Worm (Caenorhabditis elegans) whole organism, young adult: ENCODE measurements around the gene rpac-19.

Experiments
- B0035.1 ChIP-seq: sonication (generic microtip); optimal IDR thresholded peaks from 2 replicates; lab custom pipeline; 2016; ENCODE audit warnings: missing genetic modification characterization, mild to moderate bottlenecking, missing compliant biosample characterization, missing genotype, missing genetic modification reagents
- B0261.1 ChIP-seq: sonication (generic microtip); optimal IDR thresholded peaks from 2 replicates; lab custom pipeline; 2016; ENCODE audit warnings: mild to moderate bottlenecking, missing genetic modification characterization, moderate library complexity, missing compliant biosample characterization
- B0336.3 ChIP-seq: fragments of 200-800 bp; sonication (Bioruptor generic); IDR thresholded peaks from 2 replicates; pipeline ENCODE4 v1.3.6; 2022; ENCODE audit warnings: missing genetic modification characterization, missing compliant biosample characterization
- F22D6.2 ChIP-seq: sonication (generic microtip); optimal IDR thresholded peaks from 2 replicates; lab custom pipeline; 2016; ENCODE audit warnings: mild to moderate bottlenecking, missing genetic modification characterization, missing compliant biosample characterization
- F37B4.10 ChIP-seq: fragments of 200-800 bp; sonication (Bioruptor generic); IDR thresholded peaks from 2 replicates; pipeline ENCODE4 v1.3.6; 2022; ENCODE audit warnings: missing genetic modification characterization, missing compliant biosample characterization
- F52B5.7 ChIP-seq: sonication (generic microtip); optimal IDR thresholded peaks from 2 replicates; lab custom pipeline; 2016; ENCODE audit warnings: mild to moderate bottlenecking, missing genetic modification characterization, missing compliant biosample characterization
- F57C9.4 ChIP-seq: sonication (generic microtip); optimal IDR thresholded peaks from 2 replicates; lab custom pipeline; 2017; ENCODE audit warnings: mild to moderate bottlenecking, missing genetic modification characterization, missing compliant biosample characterization
- K11D2.4 ChIP-seq: fragments of 200-800 bp; sonication (Bioruptor generic); IDR thresholded peaks from 2 replicates; pipeline ENCODE4 v1.3.6; 2022; ENCODE audit warnings: missing genetic modification reagents, missing genetic modification characterization, missing compliant biosample characterization
- K12H6.12 ChIP-seq: fragments of 200-800 bp; sonication (Bioruptor generic); optimal IDR thresholded peaks from 2 replicates; lab custom pipeline; 2018; ENCODE audit warnings: mild to moderate bottlenecking, missing genetic modification characterization, missing compliant biosample characterization
- T07F8.4 ChIP-seq: sonication (generic microtip); optimal IDR thresholded peaks from 2 replicates; lab custom pipeline; 2016; ENCODE audit warnings: mild to moderate bottlenecking, missing genetic modification characterization, moderate library complexity, missing compliant biosample characterization
- Y53G8AR.9 ChIP-seq: fragments of 200-800 bp; sonication (Bioruptor generic); conservative IDR thresholded peaks from 2 replicates; pipeline ENCODE4 v1.3.6; 2022; ENCODE audit warnings: missing genetic modification reagents, missing genetic modification characterization, missing compliant biosample characterization
- Y56A3A.18 ChIP-seq: fragments of 200-800 bp; sonication (Bioruptor generic); IDR thresholded peaks from 2 replicates; pipeline ENCODE4 v1.3.6; 2022; ENCODE audit warnings: missing genetic modification reagents, missing genetic modification characterization, missing compliant biosample characterization
- Y67H2A.10 ChIP-seq: fragments of 200-800 bp; sonication (Bioruptor generic); conservative IDR thresholded peaks from 2 replicates; pipeline ENCODE4 v1.3.6; 2022; ENCODE audit warnings: missing genetic modification reagents, missing genetic modification characterization, missing compliant biosample characterization
- Y79H2A.3 ChIP-seq: fragments of 200-800 bp; sonication (Bioruptor generic); conservative IDR thresholded peaks from 2 replicates; pipeline ENCODE4 v1.3.6; 2022; ENCODE audit warnings: missing genetic modification reagents, missing genetic modification characterization, missing compliant biosample characterization
- Y95B8A.8 ChIP-seq: fragments of 200-800 bp; sonication (Bioruptor generic); IDR thresholded peaks from 2 replicates; pipeline ENCODE4 v1.3.6; 2022; ENCODE audit warnings: missing genetic modification reagents, missing genetic modification characterization, missing compliant biosample characterization
- ZK185.1 ChIP-seq: sonication (generic microtip); optimal IDR thresholded peaks from 2 replicates; lab custom pipeline; 2016; ENCODE audit warnings: mild to moderate bottlenecking, missing genetic modification characterization, missing compliant biosample characterization; ENCODE audit not compliant: poor library complexity, severe bottlenecking
- aptf-3 ChIP-seq: fragments of 200-800 bp; sonication (Bioruptor generic); IDR thresholded peaks from 2 replicates; pipeline ENCODE4 v1.3.6; 2022; ENCODE audit warnings: missing genetic modification characterization, missing compliant biosample characterization
- bed-2 ChIP-seq: fragments of 200-800 bp; sonication (Bioruptor generic); IDR thresholded peaks from 2 replicates; pipeline ENCODE4 v1.3.6; 2022; ENCODE audit warnings: missing genetic modification reagents, missing genetic modification characterization, missing compliant biosample characterization
- cebp-1 ChIP-seq, 2 experiments: fragments of 200-800 bp in 1 of 2; sonication (Bioruptor generic) in 1 of 2; sonication (generic microtip) in 1 of 2; IDR thresholded peaks in 1 of 2; optimal IDR thresholded peaks in 1 of 2; 2 replicates each; pipeline versions ENCODE4 v1.3.6 to Lab custom; 2017 to 2022; ENCODE audit warnings: missing compliant biosample characterization in 2 of 2, missing genetic modification characterization in 2 of 2, mild to moderate bottlenecking in 1 of 2, missing genetic modification reagents in 1 of 2, moderate library complexity in 1 of 2
- cebp-2 ChIP-seq: fragments of 200-800 bp; sonication (Bioruptor generic); IDR thresholded peaks from 2 replicates; pipeline ENCODE4 v1.3.6; 2022; ENCODE audit warnings: missing genetic modification characterization, missing compliant biosample characterization
- ceh-27 ChIP-seq: fragments of 200-800 bp; sonication (Bioruptor generic); optimal IDR thresholded peaks from 2 replicates; lab custom pipeline; 2018; ENCODE audit warnings: mild to moderate bottlenecking, missing genetic modification characterization, moderate library complexity, missing compliant biosample characterization
- ceh-40 ChIP-seq: fragments of 200-800 bp; sonication (Bioruptor generic); IDR thresholded peaks from 2 replicates; pipeline ENCODE4 v1.3.6; 2022; ENCODE audit warnings: missing genetic modification characterization, missing compliant biosample characterization
- chd-7 ChIP-seq: sonication (generic microtip); optimal IDR thresholded peaks from 2 replicates; lab custom pipeline; 2016; ENCODE audit warnings: mild to moderate bottlenecking, missing genetic modification characterization, moderate library complexity, missing compliant biosample characterization
- dpl-1 ChIP-seq: fragments of 150-350 bp; optimal IDR thresholded peaks from 2 replicates; lab custom pipeline; 2014; ENCODE audit warnings: missing biosample characterization, missing genetic modification reagents, missing genetic modification characterization
- hrde-1 ChIP-seq: sonication (generic microtip); optimal IDR thresholded peaks from 2 replicates; lab custom pipeline; 2016; ENCODE audit warnings: missing genetic modification characterization, mild to moderate bottlenecking, missing compliant biosample characterization, moderate library complexity, missing genotype, missing genetic modification reagents, borderline replicate concordance
- let-526 ChIP-seq: fragments of 200-800 bp; sonication (Bioruptor generic); IDR thresholded peaks from 2 replicates; pipeline ENCODE4 v1.3.6; 2022; ENCODE audit warnings: missing genetic modification reagents, missing genetic modification characterization, missing compliant biosample characterization
- lin-40 ChIP-seq: sonication (generic microtip); optimal IDR thresholded peaks from 2 replicates; lab custom pipeline; 2016; ENCODE audit warnings: missing genetic modification characterization, mild to moderate bottlenecking, missing compliant biosample characterization, missing genotype, missing genetic modification reagents
- lir-1 ChIP-seq: fragments of 200-800 bp; sonication (Bioruptor generic); conservative IDR thresholded peaks from 2 replicates; pipeline ENCODE4 v1.3.6; 2022; ENCODE audit warnings: missing genetic modification reagents, missing genetic modification characterization, missing compliant biosample characterization
- madf-3 ChIP-seq: fragments of 200-800 bp; sonication (Bioruptor generic); IDR thresholded peaks from 2 replicates; pipeline ENCODE4 v1.3.6; 2022; ENCODE audit warnings: missing genetic modification reagents, missing genetic modification characterization, missing compliant biosample characterization
- madf-8 ChIP-seq: fragments of 200-800 bp; sonication (Bioruptor generic); conservative IDR thresholded peaks from 2 replicates; pipeline ENCODE4 v1.3.6; 2022; ENCODE audit warnings: missing genetic modification reagents, missing genetic modification characterization, missing compliant biosample characterization
- rcor-1 ChIP-seq: fragments of 200-800 bp; sonication (Bioruptor generic); IDR thresholded peaks from 2 replicates; pipeline ENCODE4 v1.3.6; 2022; ENCODE audit warnings: missing genetic modification reagents, missing genetic modification characterization, missing compliant biosample characterization
- unc-62 ChIP-seq: fragments of 150-350 bp; optimal IDR thresholded peaks from 2 replicates; lab custom pipeline; 2014; ENCODE audit warnings: missing biosample characterization, missing genetic modification reagents, missing genetic modification characterization
- ztf-18 ChIP-seq: sonication (generic microtip); optimal IDR thresholded peaks from 2 replicates; lab custom pipeline; 2016; ENCODE audit warnings: missing genotype, mild to moderate bottlenecking, missing genetic modification characterization, missing compliant biosample characterization
- ztf-26 ChIP-seq: sonication (generic microtip); optimal IDR thresholded peaks from 2 replicates; lab custom pipeline; 2017; ENCODE audit warnings: missing genetic modification characterization, missing compliant biosample characterization
- ztf-28 ChIP-seq: fragments of 200-800 bp; sonication (Bioruptor generic); IDR thresholded peaks from 2 replicates; pipeline ENCODE4 v1.3.6; 2022; ENCODE audit warnings: missing genetic modification reagents, missing genetic modification characterization, missing compliant biosample characterization
- ztf-3 ChIP-seq: fragments of 200-800 bp; sonication (Bioruptor generic); optimal IDR thresholded peaks from 2 replicates; lab custom pipeline; 2018; ENCODE audit warnings: mild to moderate bottlenecking, missing genetic modification characterization, missing compliant biosample characterization

rpac-19 gene

DNA sequence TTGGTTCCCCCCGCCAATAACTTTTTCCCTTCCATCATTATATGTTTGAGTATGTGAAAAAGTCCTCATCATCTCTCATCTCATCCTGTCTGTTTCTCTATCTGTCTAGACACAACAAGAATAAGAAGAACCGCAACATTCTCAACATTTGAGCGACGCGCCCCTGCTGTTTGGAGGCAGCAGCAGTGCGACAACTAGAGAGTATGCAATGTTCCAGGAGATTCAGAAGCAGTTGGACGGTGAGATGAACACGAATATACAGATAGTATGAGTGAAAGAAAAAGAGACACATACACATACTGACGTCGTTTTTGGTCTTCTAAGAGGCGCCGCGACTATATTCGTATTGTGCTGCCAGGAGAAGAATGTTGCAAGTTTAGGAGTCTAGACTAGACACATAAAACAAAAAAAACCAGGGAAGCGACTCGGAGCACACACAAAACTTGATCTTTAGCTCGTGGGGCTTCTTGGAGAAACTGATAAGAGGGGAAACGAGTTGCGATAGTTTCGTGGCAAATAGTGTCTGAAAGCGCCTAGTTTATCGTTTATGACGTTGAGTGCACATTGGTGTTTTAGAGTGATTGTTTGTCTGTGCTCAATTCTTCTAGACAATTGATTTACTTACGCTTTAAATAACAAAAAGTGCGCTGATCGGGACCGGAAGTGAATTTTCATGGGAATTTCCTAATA, 36.0 kb upstream of the rpac-19 start (continued):
- TF ChIP-seq Y53G8AR.9 (GFP tag; lab: Robert Waterston, UW) = no peak
- TF ChIP-seq Y56A3A.18 = no peak
- no peak for TF ChIP-seq dpl-1 (GFP tag; lab: Kevin White, UChicago)
- peak; percentile 42 for TF ChIP-seq ztf-26 (tag; lab: Kevin White, UChicago)
- TF ChIP-seq F22D6.2 (tag; lab: Kevin White, UChicago) = no peak
- no peak for TF ChIP-seq aptf-3 (GFP tag; lab: Robert Waterston, UW)
- no peak for TF ChIP-seq madf-8 (GFP tag; lab: Robert Waterston, UW)
- no peak for TF ChIP-seq B0261.1 (tag; lab: Kevin White, UChicago)
- TF ChIP-seq Y67H2A.10 (GFP tag; lab: Robert Waterston, UW) = no peak
- TF ChIP-seq rcor-1 = no peak
- 0 out of 2 replicates have a peak, but pooled peaks have one; percentile 27 for TF ChIP-seq K11D2.4 (GFP tag; lab: Robert Waterston, UW)
- TF ChIP-seq B0336.3 (GFP tag; lab: Robert Waterston, UW) = no peak
- TF ChIP-seq lin-40 (tag; lab: Kevin White, UChicago) = peak; percentile 44
- TF ChIP-seq lir-1 (GFP tag; lab: Robert Waterston, UW) = no peak
- TF ChIP-seq ceh-40 = no peak
- no peak for TF ChIP-seq hrde-1 (tag; lab: Kevin White, UChicago)
- peak; percentile 26 for TF ChIP-seq ZK185.1
- peak; percentile 69 for TF ChIP-seq ceh-27
- no peak for TF ChIP-seq chd-7 (tag; lab: Kevin White, UChicago)
- TF ChIP-seq F52B5.7 (tag; lab: Kevin White, UChicago) = no peak
- TF ChIP-seq unc-62 (GFP tag; lab: Kevin White, UChicago) = no peak
- TF ChIP-seq T07F8.4 (tag; lab: Kevin White, UChicago) = no peak
- TF ChIP-seq cebp-1 (GFP tag; IDR thresholded peaks at IDR 0.05; lab: Robert Waterston, UW) = no peak
- peak; percentile 26 for TF ChIP-seq cebp-1 (tag; optimal IDR thresholded peaks at IDR 0.05; lab: Kevin White, UChicago)
- TF ChIP-seq Y79H2A.3 (GFP tag; lab: Robert Waterston, UW) = no peak
- no peak for TF ChIP-seq bed-2 (GFP tag; lab: Robert Waterston, UW)
- TF ChIP-seq ztf-3 (GFP tag; lab: Kevin White, UChicago) = no peak
- no peak for TF ChIP-seq ztf-18 (tag; lab: Kevin White, UChicago)
- TF ChIP-seq Y95B8A.8 (GFP tag; lab: Robert Waterston, UW) = no peak

DNA sequence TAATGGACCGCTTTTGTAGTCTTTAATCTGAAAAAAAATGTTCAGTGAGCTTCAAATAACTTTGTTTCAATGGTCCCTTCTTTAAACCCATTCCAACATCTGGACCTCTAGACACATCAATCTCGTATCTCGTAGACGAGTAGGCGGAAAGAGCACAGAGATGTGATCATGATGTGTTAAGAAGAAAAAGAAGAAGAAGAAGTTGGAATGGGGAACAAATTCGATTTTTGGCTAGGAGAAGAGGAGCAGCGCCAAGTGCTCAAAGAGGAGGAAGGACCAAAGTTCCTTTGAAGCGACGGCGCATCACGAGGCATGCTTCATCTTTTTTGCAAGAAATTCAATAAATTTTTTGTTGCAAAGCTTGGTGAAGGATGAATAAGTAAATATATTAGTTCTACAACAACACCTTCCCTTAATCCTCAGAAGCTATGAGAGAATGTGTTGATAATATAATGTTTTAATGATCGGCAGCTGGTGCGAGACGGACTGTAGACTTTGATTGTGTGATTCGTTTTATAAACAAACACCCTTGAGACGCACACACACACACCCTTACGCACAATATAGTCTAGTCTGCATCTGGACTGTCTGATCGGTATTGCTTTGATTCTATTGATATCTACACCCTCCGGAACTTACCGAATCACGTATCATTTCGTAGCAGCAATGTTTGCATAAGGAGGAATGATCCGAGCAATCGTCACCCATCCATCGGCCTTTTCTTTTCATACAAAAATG, 35.0 kb upstream of the rpac-19 start:
- TF ChIP-seq cebp-2 (GFP tag; lab: Robert Waterston, UW) (no peak), F37B4.10 (GFP tag; lab: Robert Waterston, UW) (no peak), bed-2 (GFP tag; lab: Robert Waterston, UW) (no peak), F57C9.4 (no peak), Y53G8AR.9 (GFP tag; lab: Robert Waterston, UW) (0 out of 2 replicates have a peak, but pooled peaks have one; percentile 14), ztf-28 (no peak)

DNA sequence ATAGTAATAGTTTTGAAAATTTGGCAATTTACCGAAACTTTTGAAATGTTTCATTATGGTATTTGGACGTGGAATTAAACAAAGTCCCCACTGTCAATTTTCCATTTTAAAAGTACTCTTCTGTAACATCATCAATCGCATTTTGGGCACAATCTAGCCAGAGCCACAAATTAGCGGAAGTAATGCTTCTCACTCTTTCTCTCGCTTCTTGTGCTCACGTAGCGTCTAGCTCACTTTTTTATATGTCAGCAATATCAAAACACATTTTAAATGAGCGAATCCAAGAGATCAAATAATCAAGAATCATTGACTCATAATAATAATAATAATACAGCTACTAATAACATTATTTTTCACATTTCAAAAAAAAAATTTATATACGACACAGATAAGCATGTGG, 34.3 kb upstream of the rpac-19 start:
- TF ChIP-seq madf-3 (GFP tag; lab: Robert Waterston, UW) = no peak
- TF ChIP-seq let-526 (GFP tag; lab: Robert Waterston, UW) = no peak
- TF ChIP-seq F52B5.7 (tag; lab: Kevin White, UChicago) = no peak
- no peak for TF ChIP-seq ztf-26 (tag; lab: Kevin White, UChicago)
- TF ChIP-seq B0035.1 (tag; lab: Kevin White, UChicago) = no peak
- TF ChIP-seq K12H6.12 (tag; lab: Kevin White, UChicago) = no peak
